Worm (Caenorhabditis elegans): ENCODE measurements around the gene C33D9.8.

DNA sequence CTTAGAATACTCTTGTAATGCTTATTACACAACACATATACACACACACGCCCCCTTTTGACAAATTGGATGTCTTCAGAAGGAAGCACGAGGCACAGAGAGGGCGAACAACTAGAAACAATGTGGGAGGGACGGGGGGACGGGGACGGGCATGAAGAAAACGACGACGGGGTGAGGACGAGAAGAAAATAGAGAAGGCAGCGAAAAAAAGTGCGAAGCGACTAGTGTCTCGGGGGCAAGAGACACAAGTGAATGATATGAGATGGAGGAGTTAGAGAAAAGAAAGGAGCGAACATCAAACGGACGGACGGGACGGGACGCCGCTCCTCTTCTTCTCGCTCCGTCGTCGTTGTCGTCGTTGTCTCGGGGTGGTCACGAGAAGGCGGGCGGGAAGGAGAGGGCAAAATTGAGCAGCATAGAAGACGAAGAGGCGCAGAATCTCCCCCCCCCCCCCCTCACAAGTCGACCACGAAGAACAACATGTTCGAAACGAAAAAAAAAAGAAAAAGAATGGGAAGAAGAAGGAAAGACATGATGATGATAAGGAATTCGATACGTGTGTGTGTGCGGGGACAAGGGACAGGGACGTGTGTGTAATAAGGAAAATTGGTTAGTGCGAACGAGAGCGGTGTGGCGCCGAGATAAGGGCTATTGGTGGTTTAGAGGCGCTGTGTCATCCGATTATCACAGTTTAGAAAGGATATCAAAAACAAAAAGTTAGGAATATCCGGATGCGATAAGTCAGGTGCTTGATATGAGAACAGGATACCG lies 8.5 kb upstream of the C33D9.8 start:
- TF ChIP-seq nfya-1 (tag; optimal IDR thresholded peaks at IDR 0.05; ENCODE audit: insufficient read depth), result peak; percentile 81
- no peak for TF ChIP-seq ceh-16 (tag; optimal IDR thresholded peaks at IDR 0.05)
- peak; percentile 49 for TF ChIP-seq ceh-82 (tag; optimal IDR thresholded peaks at IDR 0.05)
- TF ChIP-seq elt-1 (tag; optimal IDR thresholded peaks at IDR 0.05), result peak; percentile 65
- TF ChIP-seq nhr-77 (tag; optimal IDR thresholded peaks at IDR 0.05), result no peak
- no peak for TF ChIP-seq nhr-76 (tag; optimal IDR thresholded peaks at IDR 0.05)
- peak; percentile 79 for TF ChIP-seq lin-39 (tag; optimal IDR thresholded peaks at IDR 0.05)
- TF ChIP-seq daf-12 (tag; optimal IDR thresholded peaks at IDR 0.05), result peak; percentile 7
- TF ChIP-seq nhr-12 (tag; optimal IDR thresholded peaks at IDR 0.05), result no peak
- peak; percentile 71 for TF ChIP-seq tbx-2 (tag; optimal IDR thresholded peaks at IDR 0.05)
- no peak for TF ChIP-seq nhr-28 (tag; optimal IDR thresholded peaks at IDR 0.05)
- no peak for TF ChIP-seq ama-1 (optimal IDR thresholded peaks at IDR 0.05)
- no peak for TF ChIP-seq egl-5 (tag; optimal IDR thresholded peaks at IDR 0.05)
- TF ChIP-seq lin-15B (tag; optimal IDR thresholded peaks at IDR 0.05), result peak; percentile 17
